Worm (Caenorhabditis elegans) whole organism, L4 larva: ENCODE data around the gene R11D1.12.

Experiments used
- D1046.2 ChIP-seq: fragments of 200-800 bp; sonication (Bioruptor generic); IDR thresholded peaks from 2 replicates; pipeline ENCODE4 v1.3.6; 2022; ENCODE audit warnings: missing genetic modification characterization, missing compliant biosample characterization
- F44E2.7 ChIP-seq: fragments of 200-800 bp; sonication (Bioruptor generic); IDR thresholded peaks from 2 replicates; pipeline ENCODE4 v2.1.2; 2022; ENCODE audit warnings: missing genetic modification characterization, missing compliant biosample characterization
- R02D3.7 ChIP-seq: fragments of 150-350 bp; sonication (generic microtip); optimal IDR thresholded peaks from 3 replicates; lab custom pipeline; 2014; ENCODE audit warnings: missing biosample characterization, missing genetic modification characterization
- T20F7.1 ChIP-seq: fragments of 200-800 bp; sonication (Bioruptor generic); optimal IDR thresholded peaks from 2 replicates; lab custom pipeline; 2018; ENCODE audit warnings: mild to moderate bottlenecking, missing genetic modification characterization, missing compliant biosample characterization
- Y48G9A.11 ChIP-seq: fragments of 200-800 bp; sonication (Bioruptor generic); IDR thresholded peaks from 2 replicates; pipeline ENCODE4 v1.3.6; 2022; ENCODE audit warnings: missing genetic modification reagents, missing genetic modification characterization, missing compliant biosample characterization
- Y5F2A.4 ChIP-seq: fragments of 200-800 bp; sonication (Bioruptor generic); optimal IDR thresholded peaks from 2 replicates; lab custom pipeline; 2018; ENCODE audit warnings: mild to moderate bottlenecking, missing genetic modification characterization, missing compliant biosample characterization
- ZK337.2 ChIP-seq: fragments of 200-800 bp; sonication (Bioruptor generic); IDR thresholded peaks from 2 replicates; pipeline ENCODE4 v1.3.6; 2022; ENCODE audit warnings: missing genetic modification reagents, missing genetic modification characterization, missing compliant biosample characterization
- aly-2 ChIP-seq: sonication (generic microtip); optimal IDR thresholded peaks from 2 replicates; lab custom pipeline; 2018; ENCODE audit warnings: missing biosample characterization, missing genetic modification characterization
- arid-1 ChIP-seq: fragments of 200-800 bp; sonication (Bioruptor generic); conservative IDR thresholded peaks from 2 replicates; pipeline ENCODE4 v1.3.6; 2022; ENCODE audit warnings: missing genetic modification reagents, missing genetic modification characterization, missing compliant biosample characterization
- daf-16 ChIP-seq, 3 experiments: sonication (generic microtip); optimal IDR thresholded peaks; 2 replicates each; lab custom pipeline; 2016 to 2017; ENCODE audit warnings: missing genetic modification characterization in 3 of 3, missing genetic modification reagents in 3 of 3, mild to moderate bottlenecking in 2 of 3, missing compliant biosample characterization in 2 of 3, missing biosample characterization in 1 of 3, moderate library complexity in 1 of 3
- daf-19 ChIP-seq: fragments of 200-800 bp; sonication (Bioruptor generic); conservative IDR thresholded peaks from 2 replicates; pipeline ENCODE4 v1.3.6; 2022; ENCODE audit warnings: missing genetic modification characterization, missing compliant biosample characterization
- dmd-6 ChIP-seq: fragments of 200-800 bp; sonication (Bioruptor generic); IDR thresholded peaks from 2 replicates; pipeline ENCODE4 v1.3.6; 2022; ENCODE audit warnings: missing genetic modification reagents, missing genetic modification characterization, missing compliant biosample characterization
- dmd-8 ChIP-seq: fragments of 200-800 bp; sonication (Bioruptor generic); IDR thresholded peaks from 2 replicates; pipeline ENCODE4 v1.3.6; 2022; ENCODE audit warnings: missing genetic modification characterization, missing compliant biosample characterization
- dmd-9 ChIP-seq: fragments of 200-800 bp; sonication (Bioruptor generic); IDR thresholded peaks from 2 replicates; pipeline ENCODE4 v1.3.6; 2022; ENCODE audit warnings: missing genetic modification reagents, missing genetic modification characterization, missing compliant biosample characterization
- dpl-1 ChIP-seq: fragments of 150-350 bp; optimal IDR thresholded peaks from 2 replicates; lab custom pipeline; 2014; ENCODE audit warnings: missing biosample characterization, missing genetic modification reagents, missing genetic modification characterization
- duxl-1 ChIP-seq: sonication (generic microtip); optimal IDR thresholded peaks from 2 replicates; lab custom pipeline; 2016; ENCODE audit warnings: mild to moderate bottlenecking, missing genetic modification characterization, moderate library complexity, missing compliant biosample characterization; ENCODE audit not compliant: poor library complexity
- dve-1 ChIP-seq: sonication (generic microtip); optimal IDR thresholded peaks from 2 replicates; lab custom pipeline; 2017; ENCODE audit warnings: antibody characterized with exemption, mild to moderate bottlenecking, missing genetic modification characterization, missing compliant biosample characterization; ENCODE audit not compliant: insufficient read depth
- hlh-11 ChIP-seq: fragments of 200-800 bp; sonication (Bioruptor generic); optimal IDR thresholded peaks from 2 replicates; lab custom pipeline; 2018; ENCODE audit warnings: mild to moderate bottlenecking, missing genetic modification characterization, missing compliant biosample characterization
- lim-7 ChIP-seq: fragments of 200-800 bp; sonication (Bioruptor generic); IDR thresholded peaks from 2 replicates; pipeline ENCODE4 v1.3.6; 2022; ENCODE audit warnings: missing genetic modification characterization, missing compliant biosample characterization
- lin-1 ChIP-seq: fragments of 200-800 bp; sonication (Bioruptor generic); IDR thresholded peaks from 2 replicates; pipeline ENCODE4 v1.3.6; 2022; ENCODE audit warnings: missing genetic modification reagents, missing genetic modification characterization, missing compliant biosample characterization
- lin-38 ChIP-seq: fragments of 200-800 bp; sonication (Bioruptor generic); IDR thresholded peaks from 2 replicates; pipeline ENCODE4 v1.3.6; 2022; ENCODE audit warnings: missing genetic modification reagents, missing genetic modification characterization, missing compliant biosample characterization
- lsy-2 ChIP-seq, 2 experiments: fragments of 150-350 bp in 1 of 2; sonication (generic microtip) in 1 of 2; optimal IDR thresholded peaks; 2 replicates each; lab custom pipeline; 2014 to 2017; ENCODE audit warnings: missing biosample characterization in 2 of 2, missing genetic modification characterization in 2 of 2
- madf-9 ChIP-seq: fragments of 200-800 bp; sonication (Bioruptor generic); conservative IDR thresholded peaks from 2 replicates; pipeline ENCODE4 v1.3.6; 2022; ENCODE audit warnings: missing genetic modification reagents, missing genetic modification characterization, missing compliant biosample characterization
- mdl-1 ChIP-seq, 2 experiments: fragments of 150-350 bp in 1 of 2; sonication (generic microtip) in 1 of 2; optimal IDR thresholded peaks; 2 replicates each; lab custom pipeline; 2014 to 2017; ENCODE audit warnings: missing biosample characterization in 2 of 2, missing genetic modification characterization in 2 of 2
- mdt-29 ChIP-seq: fragments of 200-800 bp; sonication (Bioruptor generic); IDR thresholded peaks from 2 replicates; pipeline ENCODE4 v1.3.6; 2022; ENCODE audit warnings: missing genetic modification reagents, missing genetic modification characterization, missing compliant biosample characterization
- mep-1 ChIP-seq: fragments of 150-350 bp; sonication (generic microtip); optimal IDR thresholded peaks from 3 replicates; lab custom pipeline; 2014; ENCODE audit warnings: missing biosample characterization, missing genetic modification characterization
- nhr-102 ChIP-seq: sonication (generic microtip); optimal IDR thresholded peaks from 2 replicates; lab custom pipeline; 2016; ENCODE audit warnings: mild to moderate bottlenecking, missing genetic modification characterization, moderate library complexity, missing compliant biosample characterization
- nhr-25 ChIP-seq: sonication (generic microtip); optimal IDR thresholded peaks from 2 replicates; lab custom pipeline; 2017; ENCODE audit warnings: missing genetic modification characterization, mild to moderate bottlenecking, missing compliant biosample characterization, antibody characterized with exemption, moderate library complexity, borderline replicate concordance; ENCODE audit not compliant: insufficient read depth
- nhr-28 ChIP-seq: fragments of 150-350 bp; optimal IDR thresholded peaks from 2 replicates; lab custom pipeline; 2014; ENCODE audit warnings: missing biosample characterization, missing genetic modification characterization
- nhr-42 ChIP-seq: fragments of 200-800 bp; sonication (Bioruptor generic); IDR thresholded peaks from 2 replicates; pipeline ENCODE4 v1.3.6; 2022; ENCODE audit warnings: missing genetic modification characterization, missing compliant biosample characterization
- nhr-6 ChIP-seq: fragments of 150-350 bp; optimal IDR thresholded peaks from 2 replicates; lab custom pipeline; 2014; ENCODE audit warnings: missing biosample characterization, missing genetic modification characterization
- nhr-76 ChIP-seq: fragments of 150-350 bp; optimal IDR thresholded peaks from 2 replicates; lab custom pipeline; 2014; ENCODE audit warnings: missing biosample characterization, missing genetic modification characterization
- pqm-1 ChIP-seq: sonication (generic microtip); optimal IDR thresholded peaks from 2 replicates; lab custom pipeline; 2017; ENCODE audit warnings: missing biosample characterization, missing genetic modification characterization
- rbr-2 ChIP-seq: sonication (generic microtip); optimal IDR thresholded peaks from 2 replicates; lab custom pipeline; 2016; ENCODE audit warnings: missing genotype, missing genetic modification characterization, missing compliant biosample characterization
- sdz-12 ChIP-seq: fragments of 200-800 bp; sonication (Bioruptor generic); optimal IDR thresholded peaks from 2 replicates; lab custom pipeline; 2018; ENCODE audit warnings: mild to moderate bottlenecking, missing genetic modification characterization, missing compliant biosample characterization
- snpc-1.2 ChIP-seq: fragments of 200-800 bp; sonication (Bioruptor generic); IDR thresholded peaks from 2 replicates; pipeline ENCODE4 v1.3.6; 2022; ENCODE audit warnings: missing genetic modification reagents, missing genetic modification characterization, missing compliant biosample characterization
- spr-1 ChIP-seq: sonication (generic microtip); optimal IDR thresholded peaks from 2 replicates; lab custom pipeline; 2016; ENCODE audit warnings: mild to moderate bottlenecking, missing genetic modification characterization, missing compliant biosample characterization
- unc-130 ChIP-seq: sonication (generic microtip); optimal IDR thresholded peaks from 2 replicates; lab custom pipeline; 2016; ENCODE audit warnings: missing genetic modification reagents, missing genetic modification characterization, missing compliant biosample characterization
- unc-39 ChIP-seq: sonication (generic microtip); optimal IDR thresholded peaks from 2 replicates; lab custom pipeline; 2017; ENCODE audit warnings: missing biosample characterization, missing genetic modification characterization
- unc-62 ChIP-seq, 3 experiments: fragments of 150-350 bp in 1 of 3; sonication (generic microtip); optimal IDR thresholded peaks in 2 of 3; peaks in 1 of 3; 1 replicate in 1 of 3; 2 replicates in 2 of 3; lab custom pipeline; 2014 to 2017; ENCODE audit warnings: missing biosample characterization in 3 of 3, missing genetic modification characterization in 3 of 3, missing genetic modification reagents in 3 of 3, missing genotype in 1 of 3
- ztf-7 ChIP-seq: fragments of 150-350 bp; optimal IDR thresholded peaks from 2 replicates; lab custom pipeline; 2014; ENCODE audit warnings: missing biosample characterization, missing genetic modification characterization

The R11D1.12 gene

DNA sequence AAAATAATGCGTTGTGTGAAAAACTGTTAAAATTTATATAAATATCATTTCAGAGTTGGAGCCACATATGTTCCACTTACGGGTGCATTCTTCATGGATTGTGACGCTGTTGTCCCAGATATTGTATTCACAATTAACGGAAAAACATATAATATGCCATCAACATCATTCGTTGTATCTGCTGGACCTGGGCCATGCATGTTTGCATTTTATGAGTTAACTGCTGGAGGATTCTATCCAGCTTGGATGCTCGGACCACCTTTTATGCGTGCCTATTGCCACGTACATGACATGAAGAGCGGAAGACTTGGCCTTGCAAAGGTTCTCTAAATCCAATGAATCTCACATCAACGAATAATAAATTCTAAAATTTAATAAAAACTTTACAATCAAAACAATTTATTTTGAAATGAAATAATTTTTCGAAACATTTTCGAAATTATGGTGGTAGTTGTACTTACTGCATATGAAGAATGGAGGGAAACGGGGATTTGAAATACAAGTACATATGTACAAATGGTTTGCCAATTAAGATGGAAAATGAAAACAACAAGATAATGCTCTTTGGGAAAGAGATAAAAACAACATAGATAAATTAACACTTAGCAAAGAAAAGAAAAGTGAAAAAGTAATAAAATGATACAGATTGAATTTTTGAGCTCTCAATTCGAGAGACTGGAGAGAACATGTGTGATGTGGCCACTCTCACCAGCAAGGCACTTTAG lies 18.1 kb upstream of the R11D1.12 start (continued):
- TF ChIP-seq dpl-1 (GFP tag; lab: Kevin White, UChicago) (no peak), madf-9 (GFP tag; lab: Robert Waterston, UW) (no peak), rbr-2 (tag; lab: Kevin White, UChicago) (no peak), lin-38 (no peak), unc-39 (tag; lab: Kevin White, UChicago) (no peak), T20F7.1 (GFP tag; lab: Kevin White, UChicago) (no peak), dmd-9 (GFP tag; lab: Robert Waterston, UW) (no peak), Y5F2A.4 (GFP tag; lab: Kevin White, UChicago) (no peak), duxl-1 (peak; percentile 62), aly-2 (tag; lab: Kevin White, UChicago) (no peak), daf-19 (GFP tag; lab: Robert Waterston, UW) (no peak), dve-1 (tag; lab: Kevin White, UChicago) (peak; percentile 53), mdt-29 (GFP tag; lab: Robert Waterston, UW) (no peak), sdz-12 (GFP tag; lab: Kevin White, UChicago) (no peak), lim-7 (GFP tag; lab: Robert Waterston, UW) (no peak), lin-1 (GFP tag; lab: Robert Waterston, UW) (no peak)
- TF ChIP-seq, all 104 proteins: peak for 9

DNA sequence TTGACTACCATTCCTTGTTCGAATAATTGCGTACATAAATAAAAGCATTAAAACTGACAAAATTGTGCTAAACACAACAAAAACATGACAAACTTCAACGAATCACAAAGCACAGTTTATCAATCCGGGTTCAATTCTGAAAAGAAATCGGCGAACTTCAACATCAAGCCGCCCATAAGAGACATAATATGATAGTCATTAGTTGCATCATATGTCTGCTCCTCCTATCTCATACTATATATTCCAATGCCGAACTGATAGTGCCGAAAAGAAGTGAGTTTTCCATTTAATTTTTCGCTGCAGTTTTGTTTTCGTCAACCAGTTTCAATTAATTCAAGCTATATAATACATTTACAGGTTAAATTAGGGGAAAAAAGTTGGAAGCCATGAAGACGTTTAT lies 15.9 kb upstream of the R11D1.12 start, which contains the start of gene hrg-7:
hrg-7 (plus strand) TSS at position 358 of the 400 bp plus-strand sequence.
- no peak for TF ChIP-seq Y5F2A.4 (GFP tag; lab: Kevin White, UChicago)
- TF ChIP-seq lsy-2 (tag; optimal IDR thresholded peaks at IDR 0.05; lab: Kevin White, UChicago): peak in 1 of 2 experiments; percentile 10
- TF ChIP-seq spr-1 (tag; lab: Kevin White, UChicago): no peak
- TF ChIP-seq R02D3.7 (tag; lab: Kevin White, UChicago): no peak
- TF ChIP-seq nhr-6 (tag; lab: Kevin White, UChicago): peak; percentile 40
- TF ChIP-seq ZK337.2 (GFP tag; lab: Robert Waterston, UW): no peak
- no peak for TF ChIP-seq dmd-8 (GFP tag; lab: Robert Waterston, UW)
- peak; percentile 96 for TF ChIP-seq ztf-7 (tag; lab: Kevin White, UChicago)
- TF ChIP-seq mep-1 (tag; lab: Kevin White, UChicago): peak; percentile 10
- no peak for TF ChIP-seq daf-16 (GFP tag; optimal IDR thresholded peaks at IDR 0.05; lab: Kevin White, UChicago)
- peak; percentile 63 for TF ChIP-seq daf-16 (tag; optimal IDR thresholded peaks at IDR 0.05; lab: Kevin White, UChicago)
- TF ChIP-seq nhr-42: no peak
- TF ChIP-seq nhr-28 (tag; lab: Kevin White, UChicago): peak; percentile 69
- TF ChIP-seq pqm-1 (tag; lab: Kevin White, UChicago): peak; percentile 81
- TF ChIP-seq Y48G9A.11 (GFP tag; lab: Robert Waterston, UW): no peak
- TF ChIP-seq F44E2.7 (GFP tag; lab: Robert Waterston, UW): no peak
- no peak for TF ChIP-seq dmd-9 (GFP tag; lab: Robert Waterston, UW)
- TF ChIP-seq D1046.2 (GFP tag; lab: Robert Waterston, UW): no peak
- TF ChIP-seq nhr-25 (tag; lab: Kevin White, UChicago): no peak
- no peak for TF ChIP-seq nhr-102 (tag; lab: Kevin White, UChicago)
- TF ChIP-seq lin-1 (GFP tag; lab: Robert Waterston, UW): no peak
- TF ChIP-seq unc-62 (GFP tag; optimal IDR thresholded peaks at IDR 0.05 in 1 of 2; lab: Kevin White, UChicago): no peak
- no peak for TF ChIP-seq unc-62 (tag; optimal IDR thresholded peaks at IDR 0.05; lab: Kevin White, UChicago)
- TF ChIP-seq dmd-6 (GFP tag; lab: Robert Waterston, UW): peak; percentile 39; the same call in 1 of the 2 replicates
- peak; percentile 64 for TF ChIP-seq dve-1 (tag; lab: Kevin White, UChicago)
- TF ChIP-seq unc-130 (GFP tag; lab: Kevin White, UChicago): no peak
- no peak for TF ChIP-seq arid-1 (GFP tag; lab: Robert Waterston, UW)
- TF ChIP-seq mdl-1 (tag; optimal IDR thresholded peaks at IDR 0.05; lab: Kevin White, UChicago): no peak
- TF ChIP-seq snpc-1.2 (GFP tag; lab: Robert Waterston, UW): no peak
- TF ChIP-seq hlh-11 (tag; lab: Kevin White, UChicago): peak; percentile 51
- no peak for TF ChIP-seq nhr-76
